Worm (Caenorhabditis elegans) whole organism, early embryonic: ENCODE data around the gene valv-1.

ENCODE experiments used
- ama-1 ChIP-seq: fragments of 150-350 bp; optimal IDR thresholded peaks from 2 replicates; lab custom pipeline; 2014
- ceh-13 ChIP-seq: fragments of 200-800 bp; sonication (Bioruptor generic); optimal IDR thresholded peaks from 2 replicates; lab custom pipeline; 2018; ENCODE audit warnings: mild to moderate bottlenecking, missing genetic modification characterization, missing compliant biosample characterization
- flt-1 ChIP-seq: fragments of 200-800 bp; sonication (Bioruptor generic); IDR thresholded peaks from 2 replicates; pipeline ENCODE4 v1.3.6; 2022; ENCODE audit warnings: missing genetic modification characterization, missing compliant biosample characterization
- scrt-1 ChIP-seq: fragments of 200-800 bp; sonication (Bioruptor generic); IDR thresholded peaks from 2 replicates; pipeline ENCODE4 v1.3.6; 2022; ENCODE audit warnings: missing genetic modification characterization, missing compliant biosample characterization
- tbx-11 ChIP-seq: fragments of 200-800 bp; sonication (Bioruptor generic); IDR thresholded peaks from 2 replicates; pipeline ENCODE4 v1.3.6; 2022; ENCODE audit warnings: missing genetic modification characterization, missing compliant biosample characterization
- tbx-37 ChIP-seq: fragments of 200-800 bp; sonication (Bioruptor generic); conservative IDR thresholded peaks from 2 replicates; pipeline ENCODE4 v1.3.6; 2022; ENCODE audit warnings: missing genetic modification reagents, missing genetic modification characterization, missing compliant biosample characterization

ce11 chrIV:7420913-7421312 is 24.2 kb downstream of the valv-1 start, which contains the start of gene srtx-1:
- TF ChIP-seq ama-1 (lab: Kevin White, UChicago) (no peak), tbx-11 (GFP tag; lab: Robert Waterston, UW) (no peak), flt-1 (GFP tag; lab: Robert Waterston, UW) (no peak), scrt-1 (no peak), tbx-37 (GFP tag; lab: Robert Waterston, UW) (no peak), ceh-13 (no peak)
